Fruit fly (Drosophila melanogaster): ENCODE data around the gene CG10591.

Gene CG10591

DNA sequence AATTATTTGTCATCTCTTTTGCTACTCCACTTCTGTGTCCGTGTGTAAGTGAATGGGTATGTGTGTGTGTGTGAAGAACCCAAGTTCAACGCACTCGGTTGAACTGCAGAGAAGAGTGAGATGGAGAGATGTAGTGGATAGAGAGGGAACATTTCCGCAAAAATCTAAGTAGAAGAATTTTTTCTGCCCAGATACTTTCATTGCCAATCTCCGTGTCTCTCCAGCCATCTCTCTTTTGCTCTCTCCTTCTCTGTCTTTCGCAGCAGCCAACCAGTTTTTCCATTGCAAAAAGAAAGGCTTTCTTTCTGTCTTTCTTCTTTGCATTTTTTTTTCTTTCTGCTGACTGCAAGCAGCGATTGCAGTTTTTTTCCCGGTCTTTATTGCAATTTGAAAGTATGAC lies 19.2 kb upstream of the CG10591 start:
- TF ChIP-seq cg (GFP tag; optimal IDR thresholded peaks at IDR 0.05) = peak; percentile 1
- no peak for TF ChIP-seq gt (GFP tag; IDR thresholded peaks at IDR 0.05)

DNA sequence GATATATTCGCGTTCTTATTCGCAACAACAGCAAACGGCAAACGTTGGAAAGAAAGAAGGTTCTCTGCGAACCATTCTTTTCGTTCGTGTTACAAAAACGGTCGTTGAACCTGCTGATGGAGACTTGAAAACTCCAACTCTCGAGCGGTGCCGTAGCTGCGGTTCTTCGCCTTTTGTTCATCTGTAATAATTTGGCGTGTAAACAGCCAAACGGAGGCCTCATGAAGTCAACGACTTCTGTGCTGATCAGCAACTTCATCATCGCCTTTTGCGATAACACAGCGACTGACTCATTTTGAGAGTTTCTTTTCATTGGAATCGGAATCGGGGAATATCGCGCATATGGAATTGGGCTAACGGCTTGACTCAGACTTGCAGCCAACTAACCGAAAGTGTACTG lies 17.9 kb upstream of the CG10591 start:
- TF ChIP-seq Blimp-1 (GFP tag; optimal IDR thresholded peaks at IDR 0.05) (peak; percentile 42), CG9876 (GFP tag; optimal IDR thresholded peaks at IDR 0.05) (no peak)

DNA sequence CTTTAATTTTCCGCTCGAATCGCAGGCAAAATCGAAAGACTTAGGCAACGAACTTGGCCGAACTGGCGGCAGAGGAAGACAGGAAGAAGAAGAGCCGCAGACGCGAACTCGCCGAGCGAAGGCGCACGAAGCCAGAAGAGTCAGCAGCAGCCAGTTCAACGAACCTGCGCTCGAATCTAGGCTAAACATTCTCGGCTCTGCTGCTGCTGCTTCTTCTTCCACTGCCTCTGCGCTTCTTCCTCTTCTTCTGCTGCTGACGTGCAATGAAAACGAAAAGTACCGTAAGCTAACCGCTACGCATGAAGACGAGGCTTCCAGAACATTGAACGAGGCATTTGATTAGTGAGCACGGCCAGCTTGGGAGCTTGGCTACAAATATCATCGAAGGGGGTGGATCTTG lies 17.0 kb upstream of the CG10591 start:
- TF ChIP-seq chn (GFP tag; optimal IDR thresholded peaks at IDR 0.05) (no peak), grau (tag; optimal IDR thresholded peaks at IDR 0.05) (no peak), CG17385 (GFP tag; optimal IDR thresholded peaks at IDR 0.05) (peak; percentile 82), Chrac-16 (GFP tag; optimal IDR thresholded peaks at IDR 0.05) (no peak), Atf-2 (GFP tag; optimal IDR thresholded peaks at IDR 0.05) (no peak), CG17328 (GFP tag; IDR thresholded peaks at IDR 0.05) (no peak), CG32767 (GFP tag; IDR thresholded peaks at IDR 0.05) (no peak), Xrp1 (GFP tag; IDR thresholded peaks at IDR 0.05) (no peak), tap (tag; optimal IDR thresholded peaks at IDR 0.05) (no peak), CG15479 (GFP tag; optimal IDR thresholded peaks at IDR 0.05) (peak; percentile 17), Blimp-1 (GFP tag; optimal IDR thresholded peaks at IDR 0.05) (peak; percentile 98), Eip74EF (GFP tag; optimal IDR thresholded peaks at IDR 0.05) (no peak), Deaf1 (tag; optimal IDR thresholded peaks at IDR 0.05) (peak; percentile 75), B-H1 (GFP tag; IDR thresholded peaks at IDR 0.05) (no peak), tll (GFP tag; optimal IDR thresholded peaks at IDR 0.05) (peak in 1 of 2 experiments; percentile 47), Hand (GFP tag; optimal IDR thresholded peaks at IDR 0.05) (no peak), CG6175 (GFP tag; IDR thresholded peaks at IDR 0.05) (no peak), CG11247 (GFP tag; IDR thresholded peaks at IDR 0.05) (peak; percentile 55), CG12299 (tag; optimal IDR thresholded peaks at IDR 0.05) (no peak), da (GFP tag; optimal IDR thresholded peaks at IDR 0.05) (no peak), jumu (GFP tag; optimal IDR thresholded peaks at IDR 0.05) (no peak), HmgZ (tag; optimal IDR thresholded peaks at IDR 0.05) (no peak), kni (GFP tag; optimal IDR thresholded peaks at IDR 0.05) (peak; percentile 29)

DNA sequence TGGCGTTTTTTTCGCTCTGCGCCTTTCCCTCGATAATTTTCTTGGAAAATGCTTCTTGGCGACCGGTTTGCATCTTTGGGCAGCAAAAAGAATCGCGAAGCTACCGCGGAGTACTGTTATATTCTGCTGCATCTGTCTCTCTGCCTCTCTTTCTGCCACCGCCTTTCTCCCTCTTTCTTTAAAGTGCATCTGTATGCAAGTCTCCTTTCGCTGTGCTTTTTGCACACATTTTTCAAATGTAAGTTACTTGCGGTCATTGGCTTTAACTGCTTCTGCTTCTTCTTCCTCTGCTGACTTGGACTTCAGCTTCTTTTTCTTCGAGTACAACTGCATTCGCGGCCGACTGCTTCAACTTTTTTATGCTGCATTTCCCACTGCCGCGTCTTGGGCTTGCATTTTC lies 16.3 kb upstream of the CG10591 start:
- TF ChIP-seq CG3065 (GFP tag; optimal IDR thresholded peaks at IDR 0.05) (no peak), da (GFP tag; optimal IDR thresholded peaks at IDR 0.05) (no peak), CG6175 (GFP tag; IDR thresholded peaks at IDR 0.05) (no peak), Elba2 (GFP tag; optimal IDR thresholded peaks at IDR 0.05) (no peak), CG11560 (tag; IDR thresholded peaks at IDR 0.05) (0 out of 3 replicates have a peak, but pooled peaks have one; percentile 27), tx (GFP tag; optimal IDR thresholded peaks at IDR 0.05) (no peak)

DNA sequence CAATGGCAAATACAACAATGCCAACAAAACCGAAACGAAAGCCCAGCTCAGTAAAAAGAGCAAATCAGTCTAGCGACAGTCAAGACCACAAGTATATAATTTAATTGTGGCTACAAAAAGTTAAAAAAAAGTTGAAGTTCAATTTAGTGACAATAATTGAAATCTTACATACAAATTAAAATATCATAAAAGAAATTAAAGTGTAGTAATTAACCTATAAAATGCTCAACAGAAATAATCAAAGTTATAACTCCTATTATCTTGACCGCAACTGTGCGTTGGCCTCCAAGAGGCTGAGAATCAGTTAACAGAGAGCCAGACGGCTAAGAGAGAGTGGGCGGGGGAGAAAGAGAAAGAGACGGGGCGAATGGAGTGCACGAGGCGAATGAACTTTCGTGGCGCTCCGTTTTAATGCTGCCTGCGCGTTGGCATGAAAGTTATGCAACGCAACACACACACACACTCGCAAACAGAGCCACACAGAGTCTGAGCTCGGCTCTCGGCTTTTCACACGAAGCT lies 12.3 kb upstream of the CG10591 start:
- TF ChIP-seq CG15514 (GFP tag; optimal IDR thresholded peaks at IDR 0.05) = peak; percentile 9
- TF ChIP-seq CG13296 (GFP tag; optimal IDR thresholded peaks at IDR 0.05) = no peak
- peak; percentile 92 for TF ChIP-seq CG2678 (tag; optimal IDR thresholded peaks at IDR 0.05)
- TF ChIP-seq vfl (GFP tag; optimal IDR thresholded peaks at IDR 0.05) = no peak
- TF ChIP-seq PHDP (tag; optimal IDR thresholded peaks at IDR 0.05) = peak; percentile 90
- peak; percentile 89 for TF ChIP-seq Drgx (GFP tag; IDR thresholded peaks at IDR 0.05)
- peak; percentile 20 to 91 for TF ChIP-seq Pdp1 (GFP tag; optimal IDR thresholded peaks at IDR 0.05)
- TF ChIP-seq CG14441 (GFP tag; IDR thresholded peaks at IDR 0.05) = peak; percentile 55
- peak; percentile 92 for TF ChIP-seq CG8388 (GFP tag; optimal IDR thresholded peaks at IDR 0.05)
- peak; percentile 47 for TF ChIP-seq CG3847 (GFP tag; IDR thresholded peaks at IDR 0.05)
- TF ChIP-seq ems (GFP tag; optimal IDR thresholded peaks at IDR 0.05) = no peak
- no peak for TF ChIP-seq Dbx (GFP tag; IDR thresholded peaks at IDR 0.05)
- no peak for TF ChIP-seq Poxn (GFP tag; IDR thresholded peaks at IDR 0.05)
- TF ChIP-seq CG11456 (GFP tag; IDR thresholded peaks at IDR 0.05) = no peak
- TF ChIP-seq lmd (GFP tag; IDR thresholded peaks at IDR 0.05) = peak; percentile 55
- 0 out of 2 replicates have a peak, but pooled peaks have one; percentile 36 for TF ChIP-seq CG7372 (GFP tag; IDR thresholded peaks at IDR 0.05)
